Worm (Caenorhabditis elegans) whole organism, L2 larva: ENCODE measurements around the gene ZK892.3.

ENCODE experiments used
- C34F6.9 ChIP-seq: fragments of 150-350 bp; optimal IDR thresholded peaks from 2 replicates; lab custom pipeline; 2014; ENCODE audit warnings: missing biosample characterization, missing genetic modification characterization
- R02D3.7 ChIP-seq: fragments of 150-350 bp; optimal IDR thresholded peaks from 2 replicates; lab custom pipeline; 2014; ENCODE audit warnings: missing biosample characterization, missing genetic modification characterization
- Y55F3AM.14 ChIP-seq: fragments of 200-800 bp; sonication (Bioruptor generic); optimal IDR thresholded peaks from 2 replicates; lab custom pipeline; 2018; ENCODE audit warnings: mild to moderate bottlenecking, missing genetic modification characterization, missing compliant biosample characterization
- ZK546.5 ChIP-seq: sonication (generic microtip); optimal IDR thresholded peaks from 2 replicates; lab custom pipeline; 2017; ENCODE audit warnings: missing biosample characterization, missing genetic modification characterization
- ama-1 ChIP-seq: fragments of 150-350 bp; optimal IDR thresholded peaks from 2 replicates; lab custom pipeline; 2018; ENCODE audit warnings: inconsistent platforms
- blmp-1 ChIP-seq: sonication (generic microtip); optimal IDR thresholded peaks from 2 replicates; lab custom pipeline; 2017; ENCODE audit warnings: missing genetic modification characterization, mild to moderate bottlenecking, missing compliant biosample characterization, antibody characterized with exemption, moderate library complexity; ENCODE audit not compliant: insufficient read depth
- ceh-16 ChIP-seq: fragments of 150-350 bp; optimal IDR thresholded peaks from 2 replicates; lab custom pipeline; 2014; ENCODE audit warnings: missing biosample characterization, missing genetic modification characterization
- ceh-82 ChIP-seq: fragments of 150-350 bp; optimal IDR thresholded peaks from 2 replicates; lab custom pipeline; 2014; ENCODE audit warnings: missing biosample characterization, missing genetic modification characterization
- crh-2 ChIP-seq: sonication (generic microtip); optimal IDR thresholded peaks from 2 replicates; lab custom pipeline; 2017; ENCODE audit warnings: missing biosample characterization, missing genetic modification characterization
- dmd-4 ChIP-seq: sonication (generic microtip); optimal IDR thresholded peaks from 2 replicates; lab custom pipeline; 2017; ENCODE audit warnings: missing biosample characterization, missing genetic modification characterization
- egl-27 ChIP-seq: sonication (generic microtip); optimal IDR thresholded peaks from 3 replicates; lab custom pipeline; 2017; ENCODE audit warnings: missing biosample characterization, missing genetic modification reagents, missing genetic modification characterization
- elt-1 ChIP-seq: fragments of 150-350 bp; optimal IDR thresholded peaks from 2 replicates; lab custom pipeline; 2014; ENCODE audit warnings: missing biosample characterization, missing genetic modification characterization
- elt-3 ChIP-seq: sonication (generic microtip); optimal IDR thresholded peaks from 2 replicates; lab custom pipeline; 2017; ENCODE audit warnings: missing biosample characterization, missing genetic modification characterization
- fos-1 ChIP-seq: fragments of 150-350 bp; optimal IDR thresholded peaks from 2 replicates; lab custom pipeline; 2014; ENCODE audit warnings: missing biosample characterization, missing genetic modification characterization
- gmeb-1 ChIP-seq: fragments of 150-350 bp; optimal IDR thresholded peaks from 2 replicates; lab custom pipeline; 2014; ENCODE audit warnings: missing biosample characterization, missing genetic modification characterization
- lin-11 ChIP-seq: fragments of 150-350 bp; sonication (generic microtip); optimal IDR thresholded peaks from 2 replicates; lab custom pipeline; 2014; ENCODE audit warnings: missing biosample characterization, missing genetic modification characterization, inconsistent platforms, mixed read lengths
- lin-13 ChIP-seq: fragments of 150-350 bp; optimal IDR thresholded peaks from 2 replicates; lab custom pipeline; 2014; ENCODE audit warnings: missing biosample characterization, missing genetic modification reagents, missing genetic modification characterization
- lin-39 ChIP-seq: fragments of 150-350 bp; optimal IDR thresholded peaks from 2 replicates; lab custom pipeline; 2014; ENCODE audit warnings: missing biosample characterization, missing genetic modification reagents, missing genetic modification characterization
- lsy-2 ChIP-seq, 2 experiments: fragments of 150-350 bp in 1 of 2; sonication (generic microtip) in 1 of 2; optimal IDR thresholded peaks; 2 replicates each; lab custom pipeline; 2014 to 2017; ENCODE audit warnings: missing biosample characterization in 2 of 2, missing genetic modification characterization in 2 of 2
- mab-5 ChIP-seq: fragments of 150-350 bp; optimal IDR thresholded peaks from 2 replicates; lab custom pipeline; 2014; ENCODE audit warnings: missing biosample characterization, missing genetic modification characterization
- mbf-1 ChIP-seq: sonication (generic microtip); optimal IDR thresholded peaks from 2 replicates; lab custom pipeline; 2017; ENCODE audit warnings: missing biosample characterization, missing genetic modification characterization
- mdl-1 ChIP-seq, 2 experiments: fragments of 150-350 bp in 1 of 2; sonication (generic microtip) in 1 of 2; optimal IDR thresholded peaks; 2 replicates each; lab custom pipeline; 2017; ENCODE audit warnings: missing biosample characterization in 2 of 2, missing genetic modification characterization in 2 of 2
- nhr-10 ChIP-seq: sonication (generic microtip); optimal IDR thresholded peaks from 2 replicates; lab custom pipeline; 2017; ENCODE audit warnings: missing biosample characterization, missing genetic modification characterization
- nhr-11 ChIP-seq: fragments of 150-350 bp; optimal IDR thresholded peaks from 2 replicates; lab custom pipeline; 2014; ENCODE audit warnings: missing biosample characterization, missing genetic modification characterization
- nhr-12 ChIP-seq: fragments of 150-350 bp; optimal IDR thresholded peaks from 2 replicates; lab custom pipeline; 2014; ENCODE audit warnings: missing biosample characterization, missing genetic modification characterization
- nhr-129 ChIP-seq: fragments of 150-350 bp; optimal IDR thresholded peaks from 2 replicates; lab custom pipeline; 2014; ENCODE audit warnings: missing biosample characterization, missing genetic modification characterization
- nhr-23 ChIP-seq: fragments of 150-350 bp; optimal IDR thresholded peaks from 2 replicates; lab custom pipeline; 2014; ENCODE audit warnings: missing biosample characterization, missing genetic modification reagents, missing genetic modification characterization
- nhr-25 ChIP-seq: fragments of 150-350 bp; sonication (generic microtip); optimal IDR thresholded peaks from 3 replicates; lab custom pipeline; 2014; ENCODE audit warnings: missing biosample characterization, missing genetic modification characterization
- nhr-6 ChIP-seq: fragments of 150-350 bp; optimal IDR thresholded peaks from 2 replicates; lab custom pipeline; 2014; ENCODE audit warnings: missing biosample characterization, missing genetic modification characterization
- nhr-77 ChIP-seq: fragments of 150-350 bp; optimal IDR thresholded peaks from 2 replicates; lab custom pipeline; 2014; ENCODE audit warnings: missing biosample characterization, missing genetic modification characterization
- peb-1 ChIP-seq: fragments of 150-350 bp; optimal IDR thresholded peaks from 2 replicates; lab custom pipeline; 2014; ENCODE audit warnings: missing biosample characterization, missing genetic modification characterization
- sem-4 ChIP-seq: fragments of 150-350 bp; optimal IDR thresholded peaks from 2 replicates; lab custom pipeline; 2014; ENCODE audit warnings: missing biosample characterization, missing genetic modification reagents, missing genetic modification characterization
- skn-1 ChIP-seq: sonication (generic microtip); optimal IDR thresholded peaks from 2 replicates; lab custom pipeline; 2017; ENCODE audit warnings: missing biosample characterization, missing genetic modification characterization
- sma-9 ChIP-seq, 2 experiments: fragments of 150-350 bp in 1 of 2; sonication (generic microtip) in 1 of 2; optimal IDR thresholded peaks; 2 replicates each; lab custom pipeline; 2014 to 2016; ENCODE audit warnings: missing genetic modification characterization in 2 of 2, mild to moderate bottlenecking in 1 of 2, missing biosample characterization in 1 of 2, missing compliant biosample characterization in 1 of 2, missing genetic modification reagents in 1 of 2, moderate library complexity in 1 of 2
- unc-39 ChIP-seq: fragments of 150-350 bp; optimal IDR thresholded peaks from 2 replicates; lab custom pipeline; 2014; ENCODE audit warnings: missing biosample characterization, missing genetic modification characterization
- unc-55 ChIP-seq: fragments of 150-350 bp; sonication (generic microtip); optimal IDR thresholded peaks from 3 replicates; lab custom pipeline; 2014; ENCODE audit warnings: missing biosample characterization, missing genetic modification reagents, missing genetic modification characterization
- unc-62 ChIP-seq: fragments of 150-350 bp; optimal IDR thresholded peaks from 2 replicates; lab custom pipeline; 2014; ENCODE audit warnings: missing biosample characterization, missing genetic modification reagents, missing genetic modification characterization
- zag-1 ChIP-seq: fragments of 150-350 bp; optimal IDR thresholded peaks from 2 replicates; lab custom pipeline; 2014; ENCODE audit warnings: missing biosample characterization, missing genetic modification characterization
- ztf-11 ChIP-seq: sonication (generic microtip); optimal IDR thresholded peaks from 2 replicates; lab custom pipeline; 2017; ENCODE audit warnings: missing biosample characterization, missing genetic modification characterization
- ztf-4 ChIP-seq: fragments of 150-350 bp; optimal IDR thresholded peaks from 2 replicates; lab custom pipeline; 2014; ENCODE audit warnings: missing biosample characterization, missing genetic modification characterization

Gene ZK892.3

ce11 chrII:10017528-10017927 is 15.9 kb downstream of the ZK892.3 start:
- TF ChIP-seq ztf-4 (no peak), sem-4 (tag; lab: Kevin White, UChicago) (no peak), lsy-2 (tag; optimal IDR thresholded peaks at IDR 0.05; lab: Kevin White, UChicago) (no peak), ama-1 (lab: Kevin White, UChicago) (no peak), nhr-6 (no peak), elt-3 (tag; lab: Kevin White, UChicago) (no peak), nhr-10 (no peak), crh-2 (tag; lab: Kevin White, UChicago) (no peak), unc-55 (GFP tag; lab: Kevin White, UChicago) (no peak), unc-62 (GFP tag; lab: Kevin White, UChicago) (no peak), fos-1 (tag; lab: Kevin White, UChicago) (no peak), nhr-12 (no peak), zag-1 (no peak), nhr-23 (tag; lab: Kevin White, UChicago) (no peak), lin-39 (tag; lab: Kevin White, UChicago) (no peak), C34F6.9 (tag; lab: Kevin White, UChicago) (no peak), ceh-82 (tag; lab: Kevin White, UChicago) (no peak), Y55F3AM.14 (GFP tag; lab: Kevin White, UChicago) (no peak), nhr-11 (tag; lab: Kevin White, UChicago) (no peak)
- TF ChIP-seq, all 48 proteins: peak for 0

ce11 chrII:10019669-10020068 is 18.0 kb downstream of the ZK892.3 start:
- TF ChIP-seq nhr-25 (tag; lab: Kevin White, UChicago) (peak; percentile 59), gmeb-1 (peak; percentile 30), R02D3.7 (tag; lab: Kevin White, UChicago) (no peak), ceh-16 (tag; lab: Kevin White, UChicago) (no peak), mdl-1 (tag; optimal IDR thresholded peaks at IDR 0.05; lab: Kevin White, UChicago) (no peak)

ce11 chrII:10021749-10022148 is 20.1 kb downstream of the ZK892.3 start:
- TF ChIP-seq peb-1 (tag; lab: Kevin White, UChicago) (no peak), lin-13 (GFP tag; lab: Kevin White, UChicago) (no peak), R02D3.7 (tag; lab: Kevin White, UChicago) (no peak), mdl-1 (tag; optimal IDR thresholded peaks at IDR 0.05; lab: Kevin White, UChicago) (no peak), ztf-11 (tag; lab: Kevin White, UChicago) (no peak), lsy-2 (tag; optimal IDR thresholded peaks at IDR 0.05; lab: Kevin White, UChicago) (no peak), mab-5 (tag; lab: Kevin White, UChicago) (no peak), blmp-1 (tag; lab: Kevin White, UChicago) (no peak), skn-1 (tag; lab: Kevin White, UChicago) (no peak), ztf-4 (no peak), zag-1 (no peak), ama-1 (lab: Kevin White, UChicago) (no peak)
- TF ChIP-seq, all 48 proteins: peak for 0

ce11 chrII:10025059-10025458 is 23.4 kb downstream of the ZK892.3 start:
- TF ChIP-seq C34F6.9 (tag; lab: Kevin White, UChicago): no peak
- TF ChIP-seq nhr-129 (tag; lab: Kevin White, UChicago): peak; percentile 58
- no peak for TF ChIP-seq ama-1 (lab: Kevin White, UChicago)

ce11 chrII:10028195-10028594 is 26.5 kb downstream of the ZK892.3 start, which contains the start of gene F52H3.6:
TSS of gene F52H3.6 (minus strand) at chrII:10028422.
- no peak for TF ChIP-seq nhr-11 (tag; lab: Kevin White, UChicago)
- TF ChIP-seq nhr-129 (tag; lab: Kevin White, UChicago): peak; percentile 3
- TF ChIP-seq fos-1 (tag; lab: Kevin White, UChicago): peak; percentile 14
- TF ChIP-seq, all 48 proteins: peak for 2

- TF ChIP-seq blmp-1 (tag; lab: Kevin White, UChicago) (peak; percentile 42), nhr-129 (tag; lab: Kevin White, UChicago) (peak; percentile 36), dmd-4 (no peak), elt-3 (tag; lab: Kevin White, UChicago) (no peak), mbf-1 (tag; lab: Kevin White, UChicago) (no peak), ZK546.5 (no peak), ztf-11 (tag; lab: Kevin White, UChicago) (no peak), C34F6.9 (tag; lab: Kevin White, UChicago) (no peak), nhr-23 (tag; lab: Kevin White, UChicago) (no peak), nhr-25 (tag; lab: Kevin White, UChicago) (peak; percentile 54), sma-9 (GFP tag; optimal IDR thresholded peaks at IDR 0.05; lab: Kevin White, UChicago) (peak; percentile 76), sma-9 (tag; optimal IDR thresholded peaks at IDR 0.05; lab: Kevin White, UChicago) (no peak), lin-11 (tag; lab: Kevin White, UChicago) (no peak), fos-1 (tag; lab: Kevin White, UChicago) (peak; percentile 56), egl-27 (no peak), nhr-6 (no peak), nhr-77 (tag; lab: Kevin White, UChicago) (no peak), ama-1 (lab: Kevin White, UChicago) (no peak), unc-39 (tag; lab: Kevin White, UChicago) (no peak), R02D3.7 (tag; lab: Kevin White, UChicago) (no peak), elt-1 (tag; lab: Kevin White, UChicago) (no peak), sem-4 (tag; lab: Kevin White, UChicago) (no peak), nhr-10 (no peak), crh-2 (tag; lab: Kevin White, UChicago) (peak; percentile 52), unc-62 (GFP tag; lab: Kevin White, UChicago) (no peak), ceh-82 (tag; lab: Kevin White, UChicago) (no peak), mdl-1 (tag; optimal IDR thresholded peaks at IDR 0.05; lab: Kevin White, UChicago) (no peak)
These were observed 27.4 kb downstream of the ZK892.3 start for ce11 chrII:10029044-10029443.
